ENCODE assay signal across 5 fruit fly cellular contexts in the genomic region with DNA sequence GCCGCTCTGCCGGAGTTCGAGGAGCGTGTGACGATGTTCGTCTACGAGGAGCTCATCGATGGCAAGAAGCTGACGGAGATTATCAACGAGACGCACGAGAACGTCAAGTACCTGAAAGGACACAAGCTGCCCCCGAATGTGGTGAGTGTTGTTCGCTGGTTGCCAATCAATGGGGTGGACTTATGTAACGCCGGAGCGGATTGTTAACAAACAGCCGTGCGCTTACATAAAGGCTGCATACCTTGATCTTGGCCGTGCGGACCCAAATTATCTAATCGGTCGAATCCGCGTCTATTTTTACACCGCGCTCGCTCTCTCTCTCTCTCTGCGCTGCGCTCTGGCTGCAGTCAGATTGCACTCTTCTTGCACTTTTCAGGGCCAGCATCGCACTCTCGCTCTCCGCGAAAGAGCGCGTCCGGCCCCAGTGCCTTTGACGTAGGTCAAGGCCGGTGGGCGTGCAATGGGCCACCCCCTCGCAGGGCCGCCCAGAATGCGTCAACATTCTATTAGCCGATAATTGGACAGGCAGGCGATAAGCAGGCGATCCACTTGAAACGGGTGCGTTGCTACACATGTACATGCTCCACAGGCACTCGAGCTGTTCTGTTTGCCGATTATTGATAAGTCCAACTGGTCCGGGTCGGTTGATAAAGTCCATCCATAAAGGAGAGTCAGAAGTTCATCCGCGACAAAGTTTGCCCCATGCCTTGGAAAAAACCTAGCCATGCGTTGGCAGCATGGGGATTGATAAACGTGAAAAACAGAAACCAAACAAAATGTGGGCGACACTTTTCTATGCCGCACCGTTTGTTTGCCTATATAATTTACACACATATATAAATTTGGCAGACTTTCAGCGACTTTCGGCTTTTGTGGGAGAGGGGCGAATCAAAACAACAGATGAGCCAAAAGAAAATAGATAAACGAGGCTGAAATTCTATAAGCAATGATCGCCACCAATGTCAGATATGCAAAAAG.
TF ChIP-seq lines count a peak whose summit lies in the region.

No protein-coding gene starts in this region.

- no peak for TF ChIP-seq CTCF in whole organism, embryonic (GFP tag; optimal IDR thresholded peaks at IDR 0.05; lab: Kevin White, UChicago)

TF ChIP-seq in whole organism, adult, 20 proteins besides CTCF, POLR2A, EP300 and RAD21:
- TF ChIP-seq pad (GFP tag; optimal IDR thresholded peaks at IDR 0.05; lab: Kevin White, UChicago) (no peak), CG1620 (GFP tag; optimal IDR thresholded peaks at IDR 0.05; lab: Kevin White, UChicago) (no peak), CG7045 (GFP tag; optimal IDR thresholded peaks at IDR 0.05; lab: Kevin White, UChicago) (peak; percentile 3), cic (GFP tag; optimal IDR thresholded peaks at IDR 0.05; lab: Kevin White, UChicago) (peak; percentile 79), bab1 (GFP tag; optimal IDR thresholded peaks at IDR 0.05; lab: Kevin White, UChicago) (peak; percentile 12), Mnt (GFP tag; optimal IDR thresholded peaks at IDR 0.05; lab: Kevin White, UChicago) (peak; percentile 40), CG7101 (tag; optimal IDR thresholded peaks at IDR 0.05; lab: Kevin White, UChicago) (no peak), Hr96 (GFP tag; optimal IDR thresholded peaks at IDR 0.05; lab: Kevin White, UChicago) (peak; percentile 58), toe (GFP tag; optimal IDR thresholded peaks at IDR 0.05; lab: Kevin White, UChicago) (no peak)

TF ChIP-seq in whole organism, embryonic, 481 proteins besides CTCF, POLR2A, EP300 and RAD21 (continues in another document):
- no peak for TF ChIP-seq aop (GFP tag; IDR thresholded peaks at IDR 0.05; lab: Robert Waterston, UW)
- peak; percentile 97 for TF ChIP-seq sug (tag; optimal IDR thresholded peaks at IDR 0.05; lab: Kevin White, UChicago)
- no peak for TF ChIP-seq CG13894 (tag; optimal IDR thresholded peaks at IDR 0.05; lab: Kevin White, UChicago)
- TF ChIP-seq NFAT (GFP tag; IDR thresholded peaks at IDR 0.05; lab: Robert Waterston, UW) = no peak
- no peak for TF ChIP-seq usp (GFP tag; optimal IDR thresholded peaks at IDR 0.05; lab: Kevin White, UChicago)
- no peak for TF ChIP-seq Sry-β (GFP tag; optimal IDR thresholded peaks at IDR 0.05; lab: Kevin White, UChicago)
- TF ChIP-seq sim (GFP tag; IDR thresholded peaks at IDR 0.05; lab: Robert Waterston, UW) = no peak
- TF ChIP-seq mirr (GFP tag; optimal IDR thresholded peaks at IDR 0.05; lab: Kevin White, UChicago) = peak; percentile 78
- no peak for TF ChIP-seq Stat92E (GFP tag; optimal IDR thresholded peaks at IDR 0.05; lab: Kevin White, UChicago)
- TF ChIP-seq br (optimal IDR thresholded peaks at IDR 0.05; lab: Kevin White, UChicago) = no peak
- TF ChIP-seq jigr1 (GFP tag; IDR thresholded peaks at IDR 0.05; lab: Robert Waterston, UW) = no peak
- peak; percentile 33 for TF ChIP-seq CG17912 (GFP tag; optimal IDR thresholded peaks at IDR 0.05; lab: Kevin White, UChicago)
- no peak for TF ChIP-seq CG16815 (GFP tag; optimal IDR thresholded peaks at IDR 0.05; lab: Kevin White, UChicago)
- no peak for TF ChIP-seq run (tag; optimal IDR thresholded peaks at IDR 0.05; lab: Kevin White, UChicago)
- TF ChIP-seq CG15269 (tag; optimal IDR thresholded peaks at IDR 0.05; lab: Kevin White, UChicago) = no peak
- TF ChIP-seq Dip2 (GFP tag; IDR thresholded peaks at IDR 0.05; lab: Robert Waterston, UW) = no peak
- no peak for TF ChIP-seq CG15601 (tag; optimal IDR thresholded peaks at IDR 0.05; lab: Kevin White, UChicago)
- TF ChIP-seq B-H1 (GFP tag; IDR thresholded peaks at IDR 0.05; lab: Robert Waterston, UW) = no peak
- peak; percentile 32 for TF ChIP-seq cad (GFP tag; optimal IDR thresholded peaks at IDR 0.05; lab: Kevin White, UChicago)

TF ChIP-seq in whole organism, prepupa, 60 proteins besides CTCF, POLR2A, EP300 and RAD21:
- TF ChIP-seq CG8119 (GFP tag; IDR thresholded peaks at IDR 0.05; lab: Robert Waterston, UW) (0 out of 3 replicates have a peak, but pooled peaks have one; percentile 20), CG7368 (GFP tag; optimal IDR thresholded peaks at IDR 0.05; lab: Kevin White, UChicago) (no peak), CG9139 (GFP tag; optimal IDR thresholded peaks at IDR 0.05; lab: Kevin White, UChicago) (no peak), Eip75B (GFP tag; optimal IDR thresholded peaks at IDR 0.05; lab: Kevin White, UChicago) (peak; percentile 29), CG16779 (tag; optimal IDR thresholded peaks at IDR 0.05; lab: Kevin White, UChicago) (peak; percentile 58), fd85E (GFP tag; optimal IDR thresholded peaks at IDR 0.05; lab: Kevin White, UChicago) (no peak), CG15336 (GFP tag; IDR thresholded peaks at IDR 0.05; lab: Robert Waterston, UW) (peak; percentile 40; the same call in 1 of the 2 replicates), vri (GFP tag; optimal IDR thresholded peaks at IDR 0.05; lab: Kevin White, UChicago) (peak; percentile 58), Eip78C (GFP tag; lab: Kevin White, UChicago) (peak; percentile 50), Gug (GFP tag; IDR thresholded peaks at IDR 0.05; lab: Robert Waterston, UW) (0 out of 2 replicates have a peak, but pooled peaks have one; percentile 30), Eip93F (GFP tag; optimal IDR thresholded peaks at IDR 0.05; lab: Kevin White, UChicago) (peak; percentile 10), Hr39 (GFP tag; optimal IDR thresholded peaks at IDR 0.05; lab: Kevin White, UChicago) (no peak), fkh (GFP tag; optimal IDR thresholded peaks at IDR 0.05; lab: Kevin White, UChicago) (peak; percentile 74), CG6163 (GFP tag; IDR thresholded peaks at IDR 0.05; lab: Robert Waterston, UW) (peak; percentile 58; the same call in 1 of the 3 replicates), svp (GFP tag; lab: Kevin White, UChicago) (peak; percentile 99), CG1621 (tag; optimal IDR thresholded peaks at IDR 0.05; lab: Kevin White, UChicago) (peak; percentile 22), CG31627 (GFP tag; optimal IDR thresholded peaks at IDR 0.05; lab: Kevin White, UChicago) (no peak)

TF ChIP-seq in whole organism, pupa, 21 proteins besides CTCF, POLR2A, EP300 and RAD21:
- TF ChIP-seq EcR (GFP tag; optimal IDR thresholded peaks at IDR 0.05; lab: Kevin White, UChicago) = peak; percentile 89
- no peak for TF ChIP-seq CG34367 (tag; optimal IDR thresholded peaks at IDR 0.05; lab: Kevin White, UChicago)
- TF ChIP-seq CG12605 (GFP tag; IDR thresholded peaks at IDR 0.05; lab: Robert Waterston, UW) = peak; percentile 65; the same call in 1 of the 2 replicates
- TF ChIP-seq Ets98B (GFP tag; IDR thresholded peaks at IDR 0.05; lab: Robert Waterston, UW) = peak; percentile 15; the same call in 1 of the 2 replicates
- no peak for TF ChIP-seq CG4496 (GFP tag; IDR thresholded peaks at IDR 0.05; lab: Robert Waterston, UW)
TF ChIP-seq in whole organism, pupa: peak in this region for 3.

TF ChIP-seq in whole organism, wandering third instar larva, 38 proteins besides CTCF, POLR2A, EP300 and RAD21:
- TF ChIP-seq Hnf4 (GFP tag; optimal IDR thresholded peaks at IDR 0.05; lab: Kevin White, UChicago) = no peak
- TF ChIP-seq Dif (GFP tag; optimal IDR thresholded peaks at IDR 0.05; lab: Kevin White, UChicago; ENCODE audit: partially characterized antibody) = peak; percentile 75
- no peak for TF ChIP-seq psq (GFP tag; optimal IDR thresholded peaks at IDR 0.05; lab: Kevin White, UChicago)
- TF ChIP-seq Sp1 (GFP tag; optimal IDR thresholded peaks at IDR 0.05; lab: Kevin White, UChicago) = no peak
- TF ChIP-seq dl (GFP tag; optimal IDR thresholded peaks at IDR 0.05; lab: Kevin White, UChicago; ENCODE audit: insufficient read depth in 1 of 2, partially characterized antibody in 2 of 2) = peak; percentile 73 to 84
- TF ChIP-seq CG9705 (GFP tag; optimal IDR thresholded peaks at IDR 0.05; lab: Kevin White, UChicago) = no peak
- TF ChIP-seq Mio (GFP tag; optimal IDR thresholded peaks at IDR 0.05; lab: Kevin White, UChicago) = no peak
- no peak for TF ChIP-seq Abd-B (GFP tag; optimal IDR thresholded peaks at IDR 0.05; lab: Kevin White, UChicago)
- TF ChIP-seq fru (GFP tag; optimal IDR thresholded peaks at IDR 0.05; lab: Kevin White, UChicago) = no peak
- no peak for TF ChIP-seq foxo (GFP tag; optimal IDR thresholded peaks at IDR 0.05; lab: Kevin White, UChicago)
- no peak for TF ChIP-seq Hr78 (GFP tag; optimal IDR thresholded peaks at IDR 0.05; lab: Kevin White, UChicago)
- TF ChIP-seq brk (GFP tag; optimal IDR thresholded peaks at IDR 0.05; lab: Kevin White, UChicago) = no peak
- no peak for TF ChIP-seq Rel (GFP tag; optimal IDR thresholded peaks at IDR 0.05; lab: Kevin White, UChicago)
- peak; percentile 80 for TF ChIP-seq Rel (tag; optimal IDR thresholded peaks at IDR 0.05; lab: Kevin White, UChicago)
- TF ChIP-seq OdsH (GFP tag; optimal IDR thresholded peaks at IDR 0.05; lab: Kevin White, UChicago) = no peak
- TF ChIP-seq usp (GFP tag; optimal IDR thresholded peaks at IDR 0.05; lab: Kevin White, UChicago) = no peak
- no peak for TF ChIP-seq GATAd (GFP tag; optimal IDR thresholded peaks at IDR 0.05; lab: Kevin White, UChicago)
- TF ChIP-seq dmrt93B (GFP tag; optimal IDR thresholded peaks at IDR 0.05; lab: Kevin White, UChicago) = no peak
- no peak for TF ChIP-seq rgr (GFP tag; optimal IDR thresholded peaks at IDR 0.05; lab: Kevin White, UChicago)
- TF ChIP-seq h (GFP tag; optimal IDR thresholded peaks at IDR 0.05; lab: Kevin White, UChicago) = peak; percentile 72
- no peak for TF ChIP-seq lola (GFP tag; optimal IDR thresholded peaks at IDR 0.05; lab: Kevin White, UChicago)
- TF ChIP-seq HLH106 (tag; optimal IDR thresholded peaks at IDR 0.05; lab: Kevin White, UChicago) = no peak
- peak; percentile 30 for TF ChIP-seq Hr83 (GFP tag; optimal IDR thresholded peaks at IDR 0.05; lab: Kevin White, UChicago; ENCODE audit: poor library complexity, severe bottlenecking)
- no peak for TF ChIP-seq sv (GFP tag; optimal IDR thresholded peaks at IDR 0.05; lab: Kevin White, UChicago)
- TF ChIP-seq woc (GFP tag; optimal IDR thresholded peaks at IDR 0.05; lab: Kevin White, UChicago) = no peak
- no peak for TF ChIP-seq CrebA (GFP tag; optimal IDR thresholded peaks at IDR 0.05; lab: Kevin White, UChicago; ENCODE audit: borderline replicate concordance)
- TF ChIP-seq tai (GFP tag; optimal IDR thresholded peaks at IDR 0.05; lab: Kevin White, UChicago) = no peak
- no peak for TF ChIP-seq pan (optimal IDR thresholded peaks at IDR 0.05; lab: Kevin White, UChicago)
- TF ChIP-seq br (GFP tag; optimal IDR thresholded peaks at IDR 0.05; lab: Kevin White, UChicago) = no peak
- no peak for TF ChIP-seq ey (GFP tag; optimal IDR thresholded peaks at IDR 0.05; lab: Kevin White, UChicago)
- no peak for TF ChIP-seq Myc (optimal IDR thresholded peaks at IDR 0.05; lab: Kevin White, UChicago)
- peak; percentile 42 for TF ChIP-seq Vsx2 (GFP tag; optimal IDR thresholded peaks at IDR 0.05; lab: Kevin White, UChicago; ENCODE audit: partially characterized antibody)
- no peak for TF ChIP-seq Jra (GFP tag; optimal IDR thresholded peaks at IDR 0.05; lab: Kevin White, UChicago)
- TF ChIP-seq dsf (GFP tag; optimal IDR thresholded peaks at IDR 0.05; lab: Kevin White, UChicago; ENCODE audit: borderline replicate concordance) = no peak
